Worm (Caenorhabditis elegans) whole organism, young adult: ENCODE data around the gene srab-17.

ENCODE experiments used
- B0019.2 ChIP-seq: fragments of 200-800 bp; sonication (Bioruptor generic); conservative IDR thresholded peaks from 2 replicates; pipeline ENCODE4 v1.3.6; 2022; ENCODE audit warnings: missing genetic modification reagents, missing genetic modification characterization, missing compliant biosample characterization
- B0261.1 ChIP-seq: sonication (generic microtip); optimal IDR thresholded peaks from 2 replicates; lab custom pipeline; 2016; ENCODE audit warnings: mild to moderate bottlenecking, missing genetic modification characterization, moderate library complexity, missing compliant biosample characterization
- C06A6.2 ChIP-seq: fragments of 200-800 bp; sonication (Bioruptor generic); conservative IDR thresholded peaks from 2 replicates; pipeline ENCODE4 v1.3.6; 2022; ENCODE audit warnings: missing genetic modification characterization, missing compliant biosample characterization
- F10E7.11 ChIP-seq: sonication (generic microtip); optimal IDR thresholded peaks from 2 replicates; lab custom pipeline; 2017; ENCODE audit warnings: mild to moderate bottlenecking, missing genetic modification characterization, moderate library complexity, missing compliant biosample characterization
- F22D6.2 ChIP-seq: sonication (generic microtip); optimal IDR thresholded peaks from 2 replicates; lab custom pipeline; 2016; ENCODE audit warnings: mild to moderate bottlenecking, missing genetic modification characterization, missing compliant biosample characterization
- F55B11.4 ChIP-seq: sonication (generic microtip); optimal IDR thresholded peaks from 2 replicates; lab custom pipeline; 2016; ENCODE audit warnings: missing compliant biosample characterization, missing genetic modification characterization, borderline replicate concordance; ENCODE audit not compliant: insufficient read depth
- K12H6.12 ChIP-seq: fragments of 200-800 bp; sonication (Bioruptor generic); optimal IDR thresholded peaks from 2 replicates; lab custom pipeline; 2018; ENCODE audit warnings: mild to moderate bottlenecking, missing genetic modification characterization, missing compliant biosample characterization
- Y56A3A.18 ChIP-seq: fragments of 200-800 bp; sonication (Bioruptor generic); IDR thresholded peaks from 2 replicates; pipeline ENCODE4 v1.3.6; 2022; ENCODE audit warnings: missing genetic modification reagents, missing genetic modification characterization, missing compliant biosample characterization
- ZK185.1 ChIP-seq: sonication (generic microtip); optimal IDR thresholded peaks from 2 replicates; lab custom pipeline; 2016; ENCODE audit warnings: mild to moderate bottlenecking, missing genetic modification characterization, missing compliant biosample characterization; ENCODE audit not compliant: poor library complexity, severe bottlenecking
- aptf-3 ChIP-seq: fragments of 200-800 bp; sonication (Bioruptor generic); IDR thresholded peaks from 2 replicates; pipeline ENCODE4 v1.3.6; 2022; ENCODE audit warnings: missing genetic modification characterization, missing compliant biosample characterization
- attf-5 ChIP-seq: fragments of 200-800 bp; sonication (Bioruptor generic); optimal IDR thresholded peaks from 2 replicates; lab custom pipeline; 2018; ENCODE audit warnings: mild to moderate bottlenecking, missing genetic modification characterization, missing compliant biosample characterization
- bed-2 ChIP-seq: fragments of 200-800 bp; sonication (Bioruptor generic); IDR thresholded peaks from 2 replicates; pipeline ENCODE4 v1.3.6; 2022; ENCODE audit warnings: missing genetic modification reagents, missing genetic modification characterization, missing compliant biosample characterization
- cebp-2 ChIP-seq: fragments of 200-800 bp; sonication (Bioruptor generic); IDR thresholded peaks from 2 replicates; pipeline ENCODE4 v1.3.6; 2022; ENCODE audit warnings: missing genetic modification characterization, missing compliant biosample characterization
- ceh-27 ChIP-seq: fragments of 200-800 bp; sonication (Bioruptor generic); optimal IDR thresholded peaks from 2 replicates; lab custom pipeline; 2018; ENCODE audit warnings: mild to moderate bottlenecking, missing genetic modification characterization, moderate library complexity, missing compliant biosample characterization
- ceh-40 ChIP-seq: fragments of 200-800 bp; sonication (Bioruptor generic); IDR thresholded peaks from 2 replicates; pipeline ENCODE4 v1.3.6; 2022; ENCODE audit warnings: missing genetic modification characterization, missing compliant biosample characterization
- ceh-91 ChIP-seq: fragments of 200-800 bp; sonication (Bioruptor generic); IDR thresholded peaks from 2 replicates; pipeline ENCODE4 v1.3.6; 2022; ENCODE audit warnings: missing genetic modification reagents, missing genetic modification characterization, missing compliant biosample characterization
- chd-7 ChIP-seq: sonication (generic microtip); optimal IDR thresholded peaks from 2 replicates; lab custom pipeline; 2016; ENCODE audit warnings: mild to moderate bottlenecking, missing genetic modification characterization, moderate library complexity, missing compliant biosample characterization
- efl-1 ChIP-seq: fragments of 150-350 bp; optimal IDR thresholded peaks from 2 replicates; lab custom pipeline; 2014; ENCODE audit warnings: missing biosample characterization, missing genetic modification reagents, missing genetic modification characterization
- egl-18 ChIP-seq: fragments of 200-800 bp; sonication (Bioruptor generic); IDR thresholded peaks from 2 replicates; pipeline ENCODE4 v1.3.6; 2022; ENCODE audit warnings: missing genetic modification reagents, missing genetic modification characterization, missing compliant biosample characterization
- egl-44 ChIP-seq: fragments of 200-800 bp; sonication (Bioruptor generic); IDR thresholded peaks from 2 replicates; pipeline ENCODE4 v1.3.6; 2022; ENCODE audit warnings: missing genetic modification reagents, missing genetic modification characterization, missing compliant biosample characterization
- ets-4 ChIP-seq: fragments of 200-800 bp; sonication (Bioruptor generic); optimal IDR thresholded peaks from 2 replicates; lab custom pipeline; 2018; ENCODE audit warnings: mild to moderate bottlenecking, missing genetic modification characterization, missing compliant biosample characterization
- him-1 ChIP-seq: sonication (generic microtip); optimal IDR thresholded peaks from 2 replicates; lab custom pipeline; 2016; ENCODE audit warnings: missing genotype, missing genetic modification reagents, missing genetic modification characterization, missing compliant biosample characterization
- hmg-1.2 ChIP-seq: fragments of 200-800 bp; sonication (Bioruptor generic); IDR thresholded peaks from 2 replicates; pipeline ENCODE4 v1.3.6; 2022; ENCODE audit warnings: missing genetic modification reagents, missing genetic modification characterization, missing compliant biosample characterization
- let-607 ChIP-seq, 2 experiments: fragments of 200-800 bp in 1 of 2; sonication (Bioruptor generic) in 1 of 2; sonication (generic microtip) in 1 of 2; optimal IDR thresholded peaks; 2 replicates each; lab custom pipeline; 2016 to 2018; ENCODE audit warnings: mild to moderate bottlenecking in 2 of 2, missing compliant biosample characterization in 2 of 2, missing genetic modification characterization in 2 of 2, moderate library complexity in 2 of 2, missing genotype in 1 of 2
- madf-10 ChIP-seq: sonication (generic microtip); optimal IDR thresholded peaks from 2 replicates; lab custom pipeline; 2016; ENCODE audit warnings: mild to moderate bottlenecking, missing genetic modification characterization, missing compliant biosample characterization
- madf-8 ChIP-seq: fragments of 200-800 bp; sonication (Bioruptor generic); conservative IDR thresholded peaks from 2 replicates; pipeline ENCODE4 v1.3.6; 2022; ENCODE audit warnings: missing genetic modification reagents, missing genetic modification characterization, missing compliant biosample characterization
- mel-28 ChIP-seq: sonication (generic microtip); optimal IDR thresholded peaks from 2 replicates; lab custom pipeline; 2016; ENCODE audit warnings: borderline replicate concordance, mild to moderate bottlenecking, missing genetic modification characterization, missing compliant biosample characterization
- nfya-2 ChIP-seq: fragments of 200-800 bp; sonication (Bioruptor generic); IDR thresholded peaks from 2 replicates; pipeline ENCODE4 v1.3.6; 2022; ENCODE audit warnings: missing genetic modification reagents, missing genetic modification characterization, missing compliant biosample characterization
- nfyb-1 ChIP-seq: fragments of 200-800 bp; sonication (Bioruptor generic); IDR thresholded peaks from 2 replicates; pipeline ENCODE4 v1.3.6; 2022; ENCODE audit warnings: missing genetic modification reagents, missing genetic modification characterization, missing compliant biosample characterization
- nhr-80 ChIP-seq: sonication (generic microtip); optimal IDR thresholded peaks from 2 replicates; lab custom pipeline; 2016; ENCODE audit warnings: missing genetic modification characterization, missing compliant biosample characterization
- rcor-1 ChIP-seq: fragments of 200-800 bp; sonication (Bioruptor generic); IDR thresholded peaks from 2 replicates; pipeline ENCODE4 v1.3.6; 2022; ENCODE audit warnings: missing genetic modification reagents, missing genetic modification characterization, missing compliant biosample characterization
- rec-8 ChIP-seq, 2 experiments: sonication (generic microtip); optimal IDR thresholded peaks; 2 replicates each; lab custom pipeline; 2016; ENCODE audit warnings: mild to moderate bottlenecking in 2 of 2, missing genetic modification characterization in 2 of 2, missing genetic modification reagents in 2 of 2, missing genotype in 2 of 2, missing biosample characterization in 1 of 2, missing compliant biosample characterization in 1 of 2, moderate library complexity in 1 of 2
- repo-1 ChIP-seq: sonication (generic microtip); optimal IDR thresholded peaks from 2 replicates; lab custom pipeline; 2017; ENCODE audit warnings: mild to moderate bottlenecking, missing genetic modification characterization, missing compliant biosample characterization
- snpc-4 ChIP-seq, 5 experiments: fragments of 150-350 bp in 1 of 5; sonication (generic microtip) in 4 of 5; optimal IDR thresholded peaks; 2 replicates each; lab custom pipeline; 2014 to 2018; ENCODE audit warnings: missing genetic modification characterization in 5 of 5, missing biosample characterization in 3 of 5, antibody characterized with exemption in 2 of 5, mild to moderate bottlenecking in 2 of 5, missing compliant biosample characterization in 2 of 5, missing genotype in 2 of 5, moderate library complexity in 2 of 5, missing genetic modification reagents in 1 of 5
- somi-1 ChIP-seq: fragments of 200-800 bp; sonication (Bioruptor generic); optimal IDR thresholded peaks from 2 replicates; lab custom pipeline; 2018; ENCODE audit warnings: mild to moderate bottlenecking, missing genetic modification characterization, missing compliant biosample characterization
- tbp1 ChIP-seq: fragments of 200-800 bp; sonication (Bioruptor generic); optimal IDR thresholded peaks from 2 replicates; lab custom pipeline; 2018; ENCODE audit warnings: mild to moderate bottlenecking, missing genetic modification characterization, missing compliant biosample characterization
- unc-130 ChIP-seq: sonication (generic microtip); optimal IDR thresholded peaks from 2 replicates; lab custom pipeline; 2016; ENCODE audit warnings: missing genetic modification reagents, missing genetic modification characterization, missing compliant biosample characterization
- ztf-28 ChIP-seq: fragments of 200-800 bp; sonication (Bioruptor generic); IDR thresholded peaks from 2 replicates; pipeline ENCODE4 v1.3.6; 2022; ENCODE audit warnings: missing genetic modification reagents, missing genetic modification characterization, missing compliant biosample characterization

The srab-17 gene

DNA sequence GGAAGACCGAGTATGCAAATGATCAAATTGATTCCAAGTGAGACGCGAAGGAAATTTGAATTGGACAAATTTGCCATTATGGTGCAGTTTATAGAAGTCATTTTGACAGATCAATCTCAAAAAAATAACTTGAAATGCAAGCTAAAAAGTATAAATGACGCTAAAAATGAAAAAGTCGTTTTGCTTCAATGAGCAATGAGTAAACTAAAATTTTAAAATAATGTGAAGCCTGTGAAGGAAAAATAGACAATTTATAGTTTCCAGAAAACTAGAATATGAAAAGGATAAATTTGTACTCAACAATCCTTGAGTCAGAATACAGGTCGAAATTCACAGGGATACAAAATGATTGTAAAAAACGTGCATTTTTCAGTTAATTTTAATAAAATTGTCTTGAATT, at the start of gene srab-17:
srab-17 (minus strand) TSS at position 101 of the 400 bp plus-strand sequence.
- TF ChIP-seq ceh-91 (GFP tag; lab: Robert Waterston, UW) (no peak), egl-44 (GFP tag; lab: Robert Waterston, UW) (no peak), F22D6.2 (tag; lab: Kevin White, UChicago) (no peak), B0261.1 (no peak), hmg-1.2 (no peak), tbp1 (GFP tag; lab: Kevin White, UChicago) (no peak)

DNA sequence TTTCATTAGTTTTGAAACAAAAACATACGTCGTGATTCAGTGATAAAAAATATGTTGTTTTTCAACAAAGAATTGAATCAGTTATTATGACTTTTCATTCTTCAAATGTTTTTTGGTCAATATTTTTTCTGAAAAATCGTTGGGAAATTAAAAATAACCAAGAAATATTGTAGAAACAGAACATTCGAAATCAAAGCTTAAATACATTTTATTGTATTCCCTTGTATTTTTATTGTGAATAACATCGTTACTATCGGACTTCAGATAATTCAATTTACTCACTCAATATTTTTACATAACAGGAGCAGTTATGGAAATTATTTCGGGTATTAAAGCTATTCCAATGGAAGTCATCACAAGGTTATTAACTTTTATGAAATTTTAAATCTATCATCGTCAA, 48.5 kb upstream of the srab-17 start, which contains the start of gene C50H2.4:
C50H2.4 (plus strand) TSS at position 301 of the 400 bp plus-strand sequence.
- no peak for TF ChIP-seq chd-7 (tag; lab: Kevin White, UChicago)
- no peak for TF ChIP-seq unc-130 (GFP tag; lab: Kevin White, UChicago)
- TF ChIP-seq ets-4 = no peak
- TF ChIP-seq F55B11.4 = no peak

DNA sequence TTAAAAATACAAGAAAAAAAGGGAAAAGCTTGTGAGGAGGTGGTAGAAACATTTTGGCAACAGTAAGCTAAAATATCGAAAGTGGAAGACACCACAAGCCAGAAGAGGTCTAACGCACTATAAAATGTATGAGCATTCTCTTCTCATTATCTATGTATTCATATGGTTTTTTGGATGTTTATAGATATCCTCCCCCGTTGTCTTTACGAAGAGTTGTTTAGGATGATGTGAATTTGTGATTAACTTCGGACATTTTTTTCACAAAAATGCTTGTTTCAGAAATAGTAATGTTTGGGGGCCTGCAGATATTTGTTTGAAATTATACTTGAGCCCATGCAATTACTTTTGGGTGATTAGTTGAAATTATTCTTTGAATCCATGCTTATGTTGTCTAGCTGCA, 46.8 kb upstream of the srab-17 start, which contains the start of gene mec-9:
mec-9 (minus strand) TSS at position 101 of the 400 bp plus-strand sequence.
- TF ChIP-seq egl-18 (GFP tag; lab: Robert Waterston, UW) (no peak), F55B11.4 (no peak), rec-8 (tag; optimal IDR thresholded peaks at IDR 0.05; lab: Kevin White, UChicago) (no peak), madf-8 (GFP tag; lab: Robert Waterston, UW) (no peak), ceh-40 (no peak), let-607 (tag; optimal IDR thresholded peaks at IDR 0.05; lab: Kevin White, UChicago) (no peak), nhr-80 (tag; lab: Kevin White, UChicago) (no peak), cebp-2 (GFP tag; lab: Robert Waterston, UW) (no peak), ceh-27 (GFP tag; lab: Kevin White, UChicago) (no peak), repo-1 (tag; lab: Kevin White, UChicago) (no peak)

DNA sequence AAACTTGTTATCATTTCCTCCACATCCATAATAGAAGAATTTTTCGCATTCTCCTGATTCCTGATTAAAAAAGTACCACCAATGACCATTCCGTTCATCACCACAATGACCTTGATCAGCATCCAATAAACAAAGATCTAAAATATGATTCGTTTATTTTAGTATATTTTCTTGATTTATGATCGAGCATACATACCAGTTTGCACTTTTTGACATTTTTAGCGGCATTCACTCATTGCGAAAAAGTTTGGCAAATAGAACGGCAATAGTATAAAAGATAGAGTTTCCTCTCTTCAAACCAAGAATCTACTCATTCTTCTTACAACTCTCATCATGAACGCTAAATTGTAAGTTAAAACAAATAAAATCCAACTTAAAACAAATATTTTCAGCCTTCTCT, 45.7 kb upstream of the srab-17 start, which contains the start of gene fipr-10:
fipr-10 (plus strand) TSS at position 301 of the 400 bp plus-strand sequence.
- TF ChIP-seq bed-2 (GFP tag; lab: Robert Waterston, UW) (no peak), ztf-28 (GFP tag; lab: Robert Waterston, UW) (no peak), K12H6.12 (tag; lab: Kevin White, UChicago) (no peak), egl-18 (GFP tag; lab: Robert Waterston, UW) (no peak)

DNA sequence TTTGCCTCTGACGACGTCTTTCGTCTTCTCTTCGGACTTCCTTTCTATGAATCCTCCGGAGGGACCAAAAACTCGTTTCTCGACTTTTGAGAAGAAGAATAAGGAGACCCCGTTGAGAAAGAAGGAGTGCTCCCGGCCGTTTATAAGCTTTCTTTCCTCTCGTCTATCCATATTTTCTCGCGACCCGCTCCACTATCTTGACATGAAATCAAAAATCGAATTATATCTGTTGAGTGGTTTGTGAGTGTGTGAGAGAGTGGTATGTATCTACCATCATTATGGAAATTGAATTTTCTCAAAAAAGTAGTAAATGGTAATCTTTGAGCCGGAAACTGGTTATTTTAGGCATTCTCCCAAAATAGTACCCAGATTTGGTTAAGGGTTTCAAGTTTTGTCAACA, 43.0 kb upstream of the srab-17 start:
- TF ChIP-seq nhr-80 (tag; lab: Kevin White, UChicago) = no peak
- no peak for TF ChIP-seq nfyb-1 (GFP tag; lab: Robert Waterston, UW)
- TF ChIP-seq somi-1 (GFP tag; lab: Kevin White, UChicago) = no peak
- TF ChIP-seq B0019.2 (GFP tag; lab: Robert Waterston, UW) = no peak
- no peak for TF ChIP-seq F55B11.4
- no peak for TF ChIP-seq F10E7.11 (tag; lab: Kevin White, UChicago)
- no peak for TF ChIP-seq nfya-2 (GFP tag; lab: Robert Waterston, UW)
- no peak for TF ChIP-seq let-607 (tag; optimal IDR thresholded peaks at IDR 0.05; lab: Kevin White, UChicago)
- TF ChIP-seq rec-8 (tag; optimal IDR thresholded peaks at IDR 0.05; lab: Kevin White, UChicago) = no peak
- TF ChIP-seq aptf-3 (GFP tag; lab: Robert Waterston, UW) = no peak
- TF ChIP-seq mel-28 (tag; lab: Kevin White, UChicago) = no peak
- TF ChIP-seq, all 124 proteins: peak for 0

DNA sequence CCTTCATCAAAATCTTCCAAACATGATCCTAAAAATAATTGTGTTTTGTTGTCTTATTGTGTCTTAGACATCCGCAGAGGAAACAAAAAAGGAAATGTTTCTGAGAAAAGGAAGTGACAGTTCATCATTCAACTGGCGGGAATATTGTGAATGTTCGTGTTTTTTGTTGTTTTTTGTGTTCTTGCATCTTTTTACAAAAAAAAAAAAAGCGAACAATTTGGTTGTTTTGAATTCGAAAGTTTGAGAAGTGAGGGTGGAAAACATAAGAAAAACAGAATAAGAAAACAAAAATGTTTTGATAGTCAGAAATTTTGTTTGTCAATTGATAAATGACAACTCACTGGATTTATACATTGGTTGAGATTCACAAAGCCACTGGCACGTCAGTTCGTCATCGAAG, 41.4 kb upstream of the srab-17 start:
- TF ChIP-seq K12H6.12 (tag; lab: Kevin White, UChicago) (no peak), B0261.1 (no peak), Y56A3A.18 (GFP tag; lab: Robert Waterston, UW) (no peak), efl-1 (GFP tag; lab: Kevin White, UChicago) (no peak), ZK185.1 (tag; lab: Kevin White, UChicago) (no peak), nhr-80 (tag; lab: Kevin White, UChicago) (no peak), madf-10 (tag; lab: Kevin White, UChicago) (no peak), snpc-4 (GFP tag; optimal IDR thresholded peaks at IDR 0.05; lab: Kevin White, UChicago) (no peak), snpc-4 (tag; optimal IDR thresholded peaks at IDR 0.05; lab: Kevin White, UChicago) (no peak), aptf-3 (GFP tag; lab: Robert Waterston, UW) (no peak), attf-5 (GFP tag; lab: Kevin White, UChicago) (no peak), ceh-27 (GFP tag; lab: Kevin White, UChicago) (no peak), him-1 (tag; lab: Kevin White, UChicago) (no peak), tbp1 (GFP tag; lab: Kevin White, UChicago) (no peak), C06A6.2 (no peak), ceh-40 (no peak), rcor-1 (no peak)
